Worm (Caenorhabditis elegans): Measurements from ENCODE around the gene ttr-41.
A peak's percentile ranks its signal among the peaks of the same experiment; 100 is the strongest.

Gene ttr-41

ce11 chrII:4771282-4771681, 43.6 kb upstream of the ttr-41 start, which contains the start of gene F26G1.5:
F26G1.5 (minus strand) TSS chrII:4771382.
- no peak for TF ChIP-seq snpc-4 (tag; optimal IDR thresholded peaks at IDR 0.05)
- no peak for TF ChIP-seq nhr-25 (tag; optimal IDR thresholded peaks at IDR 0.05)
- TF ChIP-seq nhr-11 (tag; optimal IDR thresholded peaks at IDR 0.05): no peak
- TF ChIP-seq skn-1 (tag; optimal IDR thresholded peaks at IDR 0.05): no peak
- TF ChIP-seq ama-1 (optimal IDR thresholded peaks at IDR 0.05): no peak
- TF ChIP-seq elt-1 (tag; optimal IDR thresholded peaks at IDR 0.05): no peak
- TF ChIP-seq gmeb-1 (tag; optimal IDR thresholded peaks at IDR 0.05): no peak
- no peak for TF ChIP-seq zag-1 (tag; optimal IDR thresholded peaks at IDR 0.05)
- TF ChIP-seq elt-3 (tag; optimal IDR thresholded peaks at IDR 0.05): no peak
- TF ChIP-seq nhr-6 (tag; optimal IDR thresholded peaks at IDR 0.05): no peak
- no peak for TF ChIP-seq unc-62 (GFP tag; optimal IDR thresholded peaks at IDR 0.05)
- no peak for TF ChIP-seq dmd-4 (tag; optimal IDR thresholded peaks at IDR 0.05)
- no peak for TF ChIP-seq Y55F3AM.14 (GFP tag; optimal IDR thresholded peaks at IDR 0.05)
- no peak for TF ChIP-seq ceh-82 (tag; optimal IDR thresholded peaks at IDR 0.05)
- no peak for TF ChIP-seq egl-27 (tag; optimal IDR thresholded peaks at IDR 0.05)
- no peak for TF ChIP-seq ceh-16 (tag; optimal IDR thresholded peaks at IDR 0.05)
- no peak for TF ChIP-seq unc-55 (GFP tag; optimal IDR thresholded peaks at IDR 0.05)
- no peak for TF ChIP-seq unc-39 (tag; optimal IDR thresholded peaks at IDR 0.05)
- no peak for TF ChIP-seq ZK546.5 (tag; optimal IDR thresholded peaks at IDR 0.05)

- TF ChIP-seq nhr-129 (tag; optimal IDR thresholded peaks at IDR 0.05) (no peak), dmd-4 (tag; optimal IDR thresholded peaks at IDR 0.05) (no peak), lsy-2 (tag; optimal IDR thresholded peaks at IDR 0.05) (no peak), zag-1 (tag; optimal IDR thresholded peaks at IDR 0.05) (no peak), alr-1 (tag; optimal IDR thresholded peaks at IDR 0.05) (no peak), nhr-23 (tag; optimal IDR thresholded peaks at IDR 0.05) (no peak), nhr-77 (tag; optimal IDR thresholded peaks at IDR 0.05) (no peak), nhr-10 (tag; optimal IDR thresholded peaks at IDR 0.05) (no peak), crh-2 (tag; optimal IDR thresholded peaks at IDR 0.05) (peak; percentile 45), ceh-82 (tag; optimal IDR thresholded peaks at IDR 0.05) (no peak), elt-1 (tag; optimal IDR thresholded peaks at IDR 0.05) (no peak), mdl-1 (tag; optimal IDR thresholded peaks at IDR 0.05) (no peak), sma-3 (GFP tag; optimal IDR thresholded peaks at IDR 0.05) (no peak), gmeb-1 (tag; optimal IDR thresholded peaks at IDR 0.05) (peak; percentile 33), sma-9 (GFP tag; optimal IDR thresholded peaks at IDR 0.05) (peak; percentile 42), sma-9 (tag; optimal IDR thresholded peaks at IDR 0.05) (no peak), nhr-25 (tag; optimal IDR thresholded peaks at IDR 0.05) (no peak), F13H6.1 (tag; optimal IDR thresholded peaks at IDR 0.05) (peak; percentile 46), nhr-21 (tag; optimal IDR thresholded peaks at IDR 0.05) (no peak), fos-1 (tag; optimal IDR thresholded peaks at IDR 0.05) (peak; percentile 91), ztf-1 (GFP tag; conservative IDR thresholded peaks at IDR 0.05) (no peak), nhr-11 (tag; optimal IDR thresholded peaks at IDR 0.05) (no peak)
These were observed 42.2 kb upstream of the ttr-41 start for ce11 chrII:4769886-4770285.

ce11 chrII:4769096-4769495, 41.4 kb upstream of the ttr-41 start:
- TF ChIP-seq nhr-25 (tag; optimal IDR thresholded peaks at IDR 0.05): peak; percentile 53
- no peak for TF ChIP-seq nhr-21 (tag; optimal IDR thresholded peaks at IDR 0.05)
- peak; percentile 2 for TF ChIP-seq sma-9 (GFP tag; optimal IDR thresholded peaks at IDR 0.05)
- TF ChIP-seq sma-9 (tag; optimal IDR thresholded peaks at IDR 0.05): no peak
- peak; percentile 5 for TF ChIP-seq fos-1 (tag; optimal IDR thresholded peaks at IDR 0.05)
- no peak for TF ChIP-seq lin-39 (tag; optimal IDR thresholded peaks at IDR 0.05)
- TF ChIP-seq sma-3 (GFP tag; optimal IDR thresholded peaks at IDR 0.05): peak; percentile 45

ce11 chrII:4767612-4768011, 39.9 kb upstream of the ttr-41 start:
- TF ChIP-seq nhr-25 (tag; optimal IDR thresholded peaks at IDR 0.05) (peak; percentile 33), lin-11 (tag; optimal IDR thresholded peaks at IDR 0.05) (no peak), sma-9 (GFP tag; optimal IDR thresholded peaks at IDR 0.05) (peak; percentile 26), sma-9 (tag; optimal IDR thresholded peaks at IDR 0.05) (no peak), ceh-16 (tag; optimal IDR thresholded peaks at IDR 0.05) (peak; percentile 71)

ce11 chrII:4766284-4766683, 38.6 kb upstream of the ttr-41 start, which contains the start of gene ttm-2:
ttm-2 (minus strand) TSS chrII:4766384.
- TF ChIP-seq sem-4 (tag; optimal IDR thresholded peaks at IDR 0.05): no peak
- TF ChIP-seq nhr-237 (tag; optimal IDR thresholded peaks at IDR 0.05): no peak
- TF ChIP-seq unc-62 (GFP tag; optimal IDR thresholded peaks at IDR 0.05): no peak
- TF ChIP-seq ztf-1 (GFP tag; conservative IDR thresholded peaks at IDR 0.05): no peak
- no peak for TF ChIP-seq ZK546.5 (tag; optimal IDR thresholded peaks at IDR 0.05)
- no peak for TF ChIP-seq Y55F3AM.14 (GFP tag; optimal IDR thresholded peaks at IDR 0.05)
- no peak for TF ChIP-seq elt-3 (tag; optimal IDR thresholded peaks at IDR 0.05)
- TF ChIP-seq C34F6.9 (tag; optimal IDR thresholded peaks at IDR 0.05): no peak
- TF ChIP-seq sma-3 (GFP tag; optimal IDR thresholded peaks at IDR 0.05): no peak
- no peak for TF ChIP-seq nhr-23 (tag; optimal IDR thresholded peaks at IDR 0.05)
- TF ChIP-seq ceh-82 (tag; optimal IDR thresholded peaks at IDR 0.05): no peak
- no peak for TF ChIP-seq ztf-4 (tag; optimal IDR thresholded peaks at IDR 0.05)
- no peak for TF ChIP-seq snpc-4 (tag; optimal IDR thresholded peaks at IDR 0.05)
- TF ChIP-seq zag-1 (tag; optimal IDR thresholded peaks at IDR 0.05): no peak
- TF ChIP-seq nhr-11 (tag; optimal IDR thresholded peaks at IDR 0.05): no peak
